Fruit fly (Drosophila melanogaster) whole organism, embryonic: Measurements from ENCODE around the gene CG43078.
A peak's percentile ranks its signal among the peaks of the same experiment; 100 is the strongest.

ENCODE experiments used
- CG1024 ChIP-seq: fragments of 200-800 bp; sonication (Bioruptor generic); IDR thresholded peaks from 2 replicates; pipeline ENCODE4 v1.3.6; 2022; ENCODE audit warnings: missing biosample characterization, missing genetic modification characterization
- CG10274 ChIP-seq: fragments of 200-800 bp; sonication (Bioruptor generic); optimal IDR thresholded peaks from 3 replicates; lab custom pipeline; 2017; ENCODE audit warnings: missing biosample characterization, mild to moderate bottlenecking, missing genetic modification characterization
- CG11560 ChIP-seq: fragments of 200-800 bp; sonication (Bioruptor generic); IDR thresholded peaks from 3 replicates; pipeline ENCODE4 v1.3.6; 2022; ENCODE audit warnings: missing biosample characterization, missing genetic modification characterization
- CG12391 ChIP-seq: fragments of 200-800 bp; sonication (Bioruptor generic); optimal IDR thresholded peaks from 3 replicates; lab custom pipeline; 2018; ENCODE audit warnings: missing biosample characterization, mild to moderate bottlenecking, missing genetic modification characterization, moderate library complexity
- CG13894 ChIP-seq: fragments of 200-800 bp; sonication (Bioruptor generic); optimal IDR thresholded peaks from 3 replicates; lab custom pipeline; 2018; ENCODE audit warnings: missing biosample characterization, mild to moderate bottlenecking, missing genetic modification characterization, moderate library complexity
- CG14860 ChIP-seq: fragments of 200-800 bp; sonication (Bioruptor generic); IDR thresholded peaks from 3 replicates; pipeline ENCODE4 v1.3.6; 2022; ENCODE audit warnings: missing biosample characterization, missing genetic modification characterization; ENCODE audit not compliant: partially characterized antibody
- CG16815 ChIP-seq: fragments of 200-800 bp; sonication (Bioruptor generic); optimal IDR thresholded peaks from 3 replicates; lab custom pipeline; 2017; ENCODE audit warnings: missing biosample characterization, mild to moderate bottlenecking, missing genetic modification characterization
- CG16863 ChIP-seq: fragments of 200-800 bp; sonication (Bioruptor generic); optimal IDR thresholded peaks from 3 replicates; lab custom pipeline; 2016; ENCODE audit warnings: missing biosample characterization, missing genetic modification characterization
- CG17361 ChIP-seq: fragments of 200-800 bp; sonication (Bioruptor generic); IDR thresholded peaks from 3 replicates; pipeline ENCODE4 v1.3.6; 2022; ENCODE audit warnings: missing biosample characterization, missing genetic modification characterization
- CG17612 ChIP-seq: fragments of 200-800 bp; sonication (Bioruptor generic); IDR thresholded peaks from 2 replicates; pipeline ENCODE4 v1.3.6; 2022; ENCODE audit warnings: missing biosample characterization, missing genetic modification characterization
- CG18764 ChIP-seq: fragments of 200-800 bp; sonication (Bioruptor generic); optimal IDR thresholded peaks from 3 replicates; lab custom pipeline; 2016; ENCODE audit warnings: missing biosample characterization, missing genetic modification characterization
- CG2116 ChIP-seq: fragments of 200-800 bp; sonication (Bioruptor generic); optimal IDR thresholded peaks from 3 replicates; lab custom pipeline; 2018; ENCODE audit warnings: missing biosample characterization, mild to moderate bottlenecking, missing genetic modification characterization
- CG2678 ChIP-seq: fragments of 200-800 bp; sonication (Bioruptor generic); optimal IDR thresholded peaks from 3 replicates; lab custom pipeline; 2019; ENCODE audit warnings: missing biosample characterization, mild to moderate bottlenecking, missing genetic modification characterization, moderate library complexity
- CG5180 ChIP-seq: fragments of 200-800 bp; sonication (Bioruptor generic); optimal IDR thresholded peaks from 3 replicates; lab custom pipeline; 2017; ENCODE audit warnings: missing biosample characterization, missing genetic modification characterization, mild to moderate bottlenecking, moderate library complexity, missing genetic modification reagents
- CG7786 ChIP-seq: fragments of 200-800 bp; sonication (Bioruptor generic); optimal IDR thresholded peaks from 2 replicates; lab custom pipeline; 2016; ENCODE audit warnings: missing biosample characterization, missing genetic modification characterization
- CG8359 ChIP-seq: fragments of 200-800 bp; sonication (Bioruptor generic); optimal IDR thresholded peaks from 2 replicates; lab custom pipeline; 2017; ENCODE audit warnings: missing biosample characterization, mild to moderate bottlenecking, missing genetic modification characterization, borderline replicate concordance
- CG9437 ChIP-seq: fragments of 200-800 bp; sonication (Bioruptor generic); optimal IDR thresholded peaks from 2 replicates; lab custom pipeline; 2018; ENCODE audit warnings: missing biosample characterization, mild to moderate bottlenecking, missing genetic modification characterization
- D19B ChIP-seq: fragments of 200-800 bp; sonication (Bioruptor generic); optimal IDR thresholded peaks from 2 replicates; lab custom pipeline; 2017; ENCODE audit warnings: missing biosample characterization, mild to moderate bottlenecking, missing genetic modification characterization
- Deaf1 ChIP-seq: fragments of 200-800 bp; optimal IDR thresholded peaks from 3 replicates; lab custom pipeline; 2019; ENCODE audit warnings: missing biosample characterization, mild to moderate bottlenecking, missing genetic modification characterization, moderate library complexity
- E2f2 ChIP-seq: fragments of 200-800 bp; sonication (Bioruptor generic); IDR thresholded peaks from 2 replicates; pipeline ENCODE4 v1.3.6; 2022; ENCODE audit warnings: missing biosample characterization, missing genetic modification characterization
- Fer3 ChIP-seq: fragments of 200-800 bp; sonication (Bioruptor generic); optimal IDR thresholded peaks from 2 replicates; lab custom pipeline; 2018; ENCODE audit warnings: missing biosample characterization, mild to moderate bottlenecking, missing genetic modification characterization, moderate library complexity
- Gug ChIP-seq: fragments of 200-800 bp; sonication (Bioruptor generic); IDR thresholded peaks from 4 replicates; pipeline ENCODE4 v1.3.6; 2022; ENCODE audit warnings: missing biosample characterization, missing genetic modification characterization
- HHEX ChIP-seq: fragments of 200-800 bp; sonication (Bioruptor generic); optimal IDR thresholded peaks from 3 replicates; lab custom pipeline; 2017; ENCODE audit warnings: missing biosample characterization, mild to moderate bottlenecking, missing genetic modification characterization, missing genetic modification reagents
- HLH4C ChIP-seq: fragments of 200-800 bp; sonication (Bioruptor generic); IDR thresholded peaks from 3 replicates; pipeline ENCODE4 v1.3.6; 2022; ENCODE audit warnings: missing biosample characterization, missing genetic modification characterization; ENCODE audit not compliant: partially characterized antibody
- Hey ChIP-seq: fragments of 200-800 bp; sonication (Bioruptor generic); optimal IDR thresholded peaks from 3 replicates; lab custom pipeline; 2018; ENCODE audit warnings: missing biosample characterization, mild to moderate bottlenecking, missing genetic modification characterization
- Hsf ChIP-seq: fragments of 200-800 bp; sonication (Bioruptor generic); optimal IDR thresholded peaks from 3 replicates; lab custom pipeline; 2016; ENCODE audit warnings: missing biosample characterization, missing genetic modification characterization
- MESR4 ChIP-seq: fragments of 200-800 bp; sonication (Bioruptor generic); optimal IDR thresholded peaks from 2 replicates; lab custom pipeline; 2018; ENCODE audit warnings: missing biosample characterization, mild to moderate bottlenecking, missing genetic modification characterization, moderate library complexity
- Myb ChIP-seq: fragments of 200-800 bp; sonication (Bioruptor generic); optimal IDR thresholded peaks from 2 replicates; lab custom pipeline; 2016; ENCODE audit warnings: missing biosample characterization, missing genetic modification characterization
- NFAT ChIP-seq: fragments of 200-800 bp; sonication (Bioruptor generic); IDR thresholded peaks from 2 replicates; pipeline ENCODE4 v1.3.6; 2022; ENCODE audit warnings: missing biosample characterization, missing genetic modification characterization
- Neu2 ChIP-seq: fragments of 200-800 bp; sonication (Bioruptor generic); optimal IDR thresholded peaks from 3 replicates; lab custom pipeline; 2016; ENCODE audit warnings: missing biosample characterization, missing genetic modification characterization, borderline replicate concordance
- NfI ChIP-seq: fragments of 200-800 bp; sonication (Bioruptor generic); optimal IDR thresholded peaks from 3 replicates; lab custom pipeline; 2018; ENCODE audit warnings: missing biosample characterization, mild to moderate bottlenecking, missing genetic modification characterization, moderate library complexity
- Opbp ChIP-seq: fragments of 200-800 bp; sonication (Bioruptor generic); IDR thresholded peaks from 3 replicates; pipeline ENCODE4 v1.3.6; 2022; ENCODE audit warnings: missing biosample characterization, missing genetic modification characterization; ENCODE audit not compliant: partially characterized antibody
- Scr ChIP-seq: fragments of 200-800 bp; sonication (Bioruptor generic); IDR thresholded peaks from 2 replicates; pipeline ENCODE4 v1.3.6; 2022; ENCODE audit warnings: missing biosample characterization, missing genetic modification characterization; ENCODE audit not compliant: partially characterized antibody
- Sry-β ChIP-seq: fragments of 200-800 bp; sonication (Bioruptor generic); optimal IDR thresholded peaks from 2 replicates; lab custom pipeline; 2018; ENCODE audit warnings: missing biosample characterization, mild to moderate bottlenecking, missing genetic modification characterization, moderate library complexity
- Xbp1 ChIP-seq: fragments of 200-800 bp; sonication (Bioruptor generic); optimal IDR thresholded peaks from 3 replicates; lab custom pipeline; 2016; ENCODE audit warnings: missing biosample characterization, mild to moderate bottlenecking, missing genetic modification characterization
- ash1 ChIP-seq: fragments of 200-800 bp; sonication (Bioruptor generic); optimal IDR thresholded peaks from 2 replicates; lab custom pipeline; 2018; ENCODE audit warnings: missing biosample characterization, mild to moderate bottlenecking, missing genetic modification characterization
- eve ChIP-seq, 2 experiments: fragments of >200 bp; optimal IDR thresholded peaks; 2 replicates each; lab custom pipeline; 2017; ENCODE audit warnings: missing biosample characterization in 2 of 2, missing genetic modification characterization in 2 of 2
- knrl ChIP-seq: fragments of 200-800 bp; sonication (Bioruptor generic); IDR thresholded peaks from 3 replicates; pipeline ENCODE4 v1.3.6; 2022; ENCODE audit warnings: missing biosample characterization, missing genetic modification characterization; ENCODE audit not compliant: partially characterized antibody
- lola ChIP-seq, 3 experiments: fragments of >200 bp in 2 of 3; fragments of 200-800 bp in 1 of 3; sonication (Bioruptor generic) in 1 of 3; optimal IDR thresholded peaks; 2 replicates each; lab custom pipeline; 2017 to 2019; ENCODE audit warnings: missing biosample characterization in 3 of 3, missing genetic modification characterization in 3 of 3, mild to moderate bottlenecking in 1 of 3, moderate library complexity in 1 of 3
- maf-S ChIP-seq: fragments of 200-800 bp; sonication (Bioruptor generic); optimal IDR thresholded peaks from 2 replicates; lab custom pipeline; 2016; ENCODE audit warnings: missing biosample characterization, missing genetic modification characterization
- nerfin-1 ChIP-seq: fragments of 200-800 bp; sonication (Bioruptor generic); optimal IDR thresholded peaks from 3 replicates; lab custom pipeline; 2019; ENCODE audit warnings: missing biosample characterization, mild to moderate bottlenecking, missing genetic modification characterization, moderate library complexity
- prd ChIP-seq, 3 experiments: fragments of >200 bp in 2 of 3; fragments of 200-800 bp in 1 of 3; sonication (Bioruptor generic) in 1 of 3; optimal IDR thresholded peaks in 2 of 3; IDR thresholded peaks in 1 of 3; 2 replicates in 2 of 3; 3 replicates in 1 of 3; pipeline versions ENCODE4 v1.3.6 to Lab custom; 2017 to 2022; ENCODE audit warnings: missing biosample characterization in 1 of 3, missing genetic modification characterization in 1 of 3
- sens-2 ChIP-seq: fragments of 200-800 bp; sonication (Bioruptor generic); IDR thresholded peaks from 2 replicates; pipeline ENCODE4 v1.3.6; 2022; ENCODE audit warnings: missing biosample characterization, missing genetic modification characterization
- sna ChIP-seq: fragments of 200-800 bp; sonication (Bioruptor generic); IDR thresholded peaks from 2 replicates; pipeline ENCODE4 v1.3.6; 2022; ENCODE audit warnings: missing biosample characterization, missing genetic modification characterization; ENCODE audit not compliant: partially characterized antibody
- tna ChIP-seq: fragments of 200-800 bp; sonication (Bioruptor generic); IDR thresholded peaks from 2 replicates; pipeline ENCODE4 v1.3.6; 2022; ENCODE audit warnings: missing biosample characterization, missing genetic modification characterization; ENCODE audit not compliant: partially characterized antibody
- trh ChIP-seq: fragments of 200-800 bp; sonication (Bioruptor generic); optimal IDR thresholded peaks from 2 replicates; lab custom pipeline; 2016; ENCODE audit warnings: missing biosample characterization, missing genetic modification characterization

CG43078 gene

dm6 chr3L:8534386-8535306, 42.0 kb upstream of the CG43078 start, which contains the start of gene ergic53 (continued):
- TF ChIP-seq trh (GFP tag; lab: Kevin White, UChicago) (no peak), prd (optimal IDR thresholded peaks at IDR 0.05; lab: Kevin White, UChicago) (no peak), prd (GFP tag; IDR thresholded peaks at IDR 0.05; lab: Robert Waterston, UW) (no peak), CG16815 (GFP tag; lab: Kevin White, UChicago) (no peak), CG10274 (no peak), CG16863 (GFP tag; lab: Kevin White, UChicago) (no peak), CG7786 (GFP tag; lab: Kevin White, UChicago) (no peak), D19B (GFP tag; lab: Kevin White, UChicago) (no peak), E2f2 (GFP tag; lab: Robert Waterston, UW) (peak; percentile 88), Fer3 (no peak), Xbp1 (GFP tag; lab: Kevin White, UChicago) (peak; percentile 89), Opbp (GFP tag; lab: Robert Waterston, UW) (peak; percentile 72), Scr (peak; percentile 75), MESR4 (GFP tag; lab: Kevin White, UChicago) (peak; percentile 96), CG17361 (GFP tag; lab: Robert Waterston, UW) (peak; percentile 59; the same call in 2 of the 3 replicates), Gug (GFP tag; lab: Robert Waterston, UW) (no peak), CG14860 (GFP tag; lab: Robert Waterston, UW) (peak; percentile 70; the same call in 2 of the 3 replicates), sna (GFP tag; lab: Robert Waterston, UW) (peak; percentile 71), NFAT (GFP tag; lab: Robert Waterston, UW) (no peak), CG11560 (tag; lab: Robert Waterston, UW) (no peak), Hsf (GFP tag; lab: Kevin White, UChicago) (no peak), lola (GFP tag; optimal IDR thresholded peaks at IDR 0.05; lab: Kevin White, UChicago) (peak in 1 of 3 experiments; percentile 13), knrl (peak; percentile 66; the same call in 2 of the 3 replicates), CG8359 (GFP tag; lab: Kevin White, UChicago) (no peak), Neu2 (GFP tag; lab: Kevin White, UChicago) (no peak), eve (GFP tag; optimal IDR thresholded peaks at IDR 0.05; lab: Kevin White, UChicago) (no peak), CG13894 (no peak), ash1 (no peak), NfI (GFP tag; lab: Kevin White, UChicago) (no peak), Hey (no peak), HHEX (no peak), CG12391 (tag; lab: Kevin White, UChicago) (peak; percentile 64), Deaf1 (tag; lab: Kevin White, UChicago) (no peak), nerfin-1 (tag; lab: Kevin White, UChicago) (peak; percentile 53), maf-S (GFP tag; lab: Kevin White, UChicago) (no peak), sens-2 (GFP tag; lab: Robert Waterston, UW) (no peak), CG1024 (GFP tag; lab: Robert Waterston, UW) (no peak), Sry-β (GFP tag; lab: Kevin White, UChicago) (no peak), HLH4C (peak; percentile 89), Myb (GFP tag; lab: Kevin White, UChicago) (no peak), CG9437 (GFP tag; lab: Kevin White, UChicago) (no peak), CG5180 (GFP tag; lab: Kevin White, UChicago) (no peak), tna (GFP tag; lab: Robert Waterston, UW) (peak; percentile 80), CG2678 (tag; lab: Kevin White, UChicago) (no peak), CG2116 (GFP tag; lab: Kevin White, UChicago) (peak; percentile 74), CG18764 (no peak), CG17612 (GFP tag; lab: Robert Waterston, UW) (no peak)
